Worm (Caenorhabditis elegans) whole organism, midembryonic: ENCODE data around the gene try-13.

Experiments
- T22C8.4 ChIP-seq: fragments of 200-800 bp; sonication (Bioruptor generic); IDR thresholded peaks from 2 replicates; pipeline ENCODE4 v1.3.6; 2022; ENCODE audit warnings: missing genetic modification characterization, missing compliant biosample characterization
- cog-1 ChIP-seq: sonication (generic microtip); optimal IDR thresholded peaks from 2 replicates; lab custom pipeline; 2016; ENCODE audit warnings: missing genetic modification characterization, missing compliant biosample characterization
- flt-1 ChIP-seq: fragments of 200-800 bp; sonication (Bioruptor generic); IDR thresholded peaks from 2 replicates; pipeline ENCODE4 v1.3.6; 2022; ENCODE audit warnings: missing genetic modification characterization, missing compliant biosample characterization
- klf-2 ChIP-seq: fragments of 200-800 bp; sonication (Bioruptor generic); conservative IDR thresholded peaks from 2 replicates; pipeline ENCODE4 v1.3.6; 2022; ENCODE audit warnings: missing genetic modification reagents, missing genetic modification characterization, missing compliant biosample characterization
- med-1 ChIP-seq: sonication (generic microtip); optimal IDR thresholded peaks from 2 replicates; lab custom pipeline; 2017; ENCODE audit warnings: missing genetic modification characterization, mild to moderate bottlenecking, missing compliant biosample characterization, antibody characterized with exemption, missing genetic modification reagents; ENCODE audit not compliant: insufficient read depth
- ref-1 ChIP-seq: fragments of 200-800 bp; sonication (Bioruptor generic); conservative IDR thresholded peaks from 2 replicates; pipeline ENCODE4 v1.3.6; 2022; ENCODE audit warnings: missing genetic modification reagents, missing genetic modification characterization, missing compliant biosample characterization
- tab-1 ChIP-seq: fragments of 200-800 bp; sonication (Bioruptor generic); IDR thresholded peaks from 2 replicates; pipeline ENCODE4 v1.3.6; 2022; ENCODE audit warnings: missing genetic modification characterization, missing compliant biosample characterization
- ztf-23 ChIP-seq: fragments of 200-800 bp; sonication (Bioruptor generic); IDR thresholded peaks from 2 replicates; pipeline ENCODE4 v1.3.6; 2022; ENCODE audit warnings: missing genetic modification reagents, missing genetic modification characterization, missing compliant biosample characterization
- ztf-29 ChIP-seq: fragments of 200-800 bp; sonication (Bioruptor generic); IDR thresholded peaks from 2 replicates; pipeline ENCODE4 v1.3.6; 2022; ENCODE audit warnings: missing genetic modification reagents, missing genetic modification characterization, missing compliant biosample characterization

try-13 gene

DNA sequence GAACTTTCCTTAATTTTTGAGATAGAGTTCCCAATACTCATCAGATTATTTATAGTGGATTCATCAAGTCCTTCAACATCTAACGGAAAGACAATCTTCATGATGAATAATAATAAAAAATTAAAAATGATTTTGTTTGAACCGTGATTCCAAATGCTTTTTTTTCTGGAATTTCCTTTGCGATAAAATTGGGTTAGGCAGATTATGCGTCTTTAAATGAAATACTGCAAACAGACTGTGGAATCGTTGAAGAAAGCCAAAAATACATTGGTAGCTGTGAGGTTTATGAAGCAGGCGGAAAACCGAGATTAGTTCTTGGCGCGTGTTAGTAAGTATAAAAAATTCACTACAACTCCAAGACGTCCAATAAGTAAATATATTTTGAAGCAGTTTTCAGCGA is 13.3 kb upstream of the try-13 start, which contains the start of gene srw-68:
srw-68 (minus strand) TSS at position 101 of the 400 bp plus-strand sequence.
- TF ChIP-seq cog-1 (tag; lab: Kevin White, UChicago): no peak
- no peak for TF ChIP-seq med-1 (GFP tag; lab: Kevin White, UChicago)
- no peak for TF ChIP-seq flt-1 (GFP tag; lab: Robert Waterston, UW)
- no peak for TF ChIP-seq ztf-29
- no peak for TF ChIP-seq T22C8.4 (GFP tag; lab: Robert Waterston, UW)
- no peak for TF ChIP-seq ztf-23 (GFP tag; lab: Robert Waterston, UW)
- TF ChIP-seq klf-2 (GFP tag; lab: Robert Waterston, UW): no peak
- no peak for TF ChIP-seq tab-1 (GFP tag; lab: Robert Waterston, UW)
- no peak for TF ChIP-seq ref-1 (GFP tag; lab: Robert Waterston, UW)

DNA sequence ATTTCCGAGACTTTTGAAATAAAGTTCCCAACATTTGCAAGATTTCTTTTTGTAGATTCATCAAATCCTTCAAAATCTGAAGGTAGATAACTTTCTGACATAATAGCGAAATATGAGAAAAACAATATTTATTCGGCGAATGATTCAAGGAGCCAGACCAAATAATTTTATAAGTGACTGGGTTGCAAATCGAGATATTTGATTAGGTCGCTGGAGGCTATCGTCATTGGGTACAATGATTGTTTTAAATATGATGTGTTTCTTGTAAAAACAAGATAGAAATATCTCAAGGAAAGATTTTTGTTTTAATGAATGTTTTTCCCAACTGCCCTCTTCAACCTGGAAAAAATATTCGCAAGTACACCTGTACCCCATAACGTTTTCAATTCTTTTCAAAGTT is 11.0 kb upstream of the try-13 start, which contains the start of gene srw-69:
srw-69 (minus strand) TSS at position 101 of the 400 bp plus-strand sequence.
- TF ChIP-seq klf-2 (GFP tag; lab: Robert Waterston, UW) (no peak), flt-1 (GFP tag; lab: Robert Waterston, UW) (no peak), T22C8.4 (GFP tag; lab: Robert Waterston, UW) (no peak), ztf-23 (GFP tag; lab: Robert Waterston, UW) (no peak), tab-1 (GFP tag; lab: Robert Waterston, UW) (no peak), ref-1 (GFP tag; lab: Robert Waterston, UW) (no peak), ztf-29 (no peak), med-1 (GFP tag; lab: Kevin White, UChicago) (no peak), cog-1 (tag; lab: Kevin White, UChicago) (no peak)

DNA sequence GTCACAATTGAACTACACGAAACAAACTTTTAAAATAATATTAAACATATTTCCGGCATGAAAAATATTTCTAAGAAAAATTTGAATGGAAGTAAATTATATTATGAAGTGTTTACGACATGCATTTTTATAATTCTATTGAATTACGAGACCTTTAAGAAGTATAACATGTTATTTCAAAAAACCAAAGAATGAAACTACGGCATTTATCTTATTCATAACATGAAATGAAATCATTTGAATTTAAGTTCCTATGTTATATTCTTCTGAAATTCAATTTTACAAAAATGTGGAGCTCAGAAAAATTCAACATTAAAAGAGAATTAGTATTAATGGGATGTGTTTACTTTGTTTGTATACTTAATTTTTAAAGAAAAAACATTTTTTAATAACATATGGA is 8.9 kb upstream of the try-13 start, which contains the start of gene srw-71:
srw-71 (minus strand) TSS at position 101 of the 400 bp plus-strand sequence.
- no peak for TF ChIP-seq ztf-29
- no peak for TF ChIP-seq cog-1 (tag; lab: Kevin White, UChicago)
- no peak for TF ChIP-seq klf-2 (GFP tag; lab: Robert Waterston, UW)
- TF ChIP-seq ztf-23 (GFP tag; lab: Robert Waterston, UW): no peak
- TF ChIP-seq T22C8.4 (GFP tag; lab: Robert Waterston, UW): no peak
- TF ChIP-seq tab-1 (GFP tag; lab: Robert Waterston, UW): no peak
- TF ChIP-seq flt-1 (GFP tag; lab: Robert Waterston, UW): no peak
- TF ChIP-seq ref-1 (GFP tag; lab: Robert Waterston, UW): no peak
- TF ChIP-seq med-1 (GFP tag; lab: Kevin White, UChicago): no peak

DNA sequence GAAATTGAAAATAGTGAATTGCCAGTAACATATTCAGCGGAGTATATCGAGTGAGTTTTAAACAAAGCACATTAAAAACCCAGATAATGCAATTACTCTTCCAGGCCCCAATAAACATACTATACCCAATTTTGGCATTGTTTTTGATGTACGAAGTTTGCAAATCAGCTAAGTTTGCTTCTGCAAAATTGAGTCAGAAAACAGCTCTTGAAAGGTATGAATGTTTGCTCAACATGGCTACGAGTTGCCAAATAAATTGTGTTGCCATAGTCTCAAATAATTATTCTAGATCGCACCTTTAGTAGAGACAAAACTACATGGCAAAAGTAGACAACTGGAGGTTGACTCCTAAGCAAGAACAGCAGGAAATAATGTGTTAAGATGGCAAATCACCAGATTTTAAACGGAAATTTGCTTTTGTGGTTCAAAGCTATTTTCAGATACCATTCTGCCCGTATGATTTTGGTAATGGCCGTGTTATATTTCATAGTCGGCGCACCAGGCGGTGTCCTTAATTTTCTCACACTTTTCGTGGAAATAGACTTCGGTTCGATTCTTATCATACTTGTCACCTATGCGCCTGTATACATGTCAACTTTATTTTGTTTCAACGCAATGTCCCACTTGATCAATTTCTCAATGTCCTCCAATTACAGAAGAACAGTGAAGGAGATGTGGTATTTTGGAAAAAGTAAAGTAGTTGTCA is 7.3 kb upstream of the try-13 start:
- TF ChIP-seq cog-1 (tag; lab: Kevin White, UChicago) (no peak), ref-1 (GFP tag; lab: Robert Waterston, UW) (no peak), med-1 (GFP tag; lab: Kevin White, UChicago) (no peak), flt-1 (GFP tag; lab: Robert Waterston, UW) (no peak), ztf-29 (no peak), tab-1 (GFP tag; lab: Robert Waterston, UW) (no peak), klf-2 (GFP tag; lab: Robert Waterston, UW) (no peak), ztf-23 (GFP tag; lab: Robert Waterston, UW) (no peak), T22C8.4 (GFP tag; lab: Robert Waterston, UW) (no peak)

DNA sequence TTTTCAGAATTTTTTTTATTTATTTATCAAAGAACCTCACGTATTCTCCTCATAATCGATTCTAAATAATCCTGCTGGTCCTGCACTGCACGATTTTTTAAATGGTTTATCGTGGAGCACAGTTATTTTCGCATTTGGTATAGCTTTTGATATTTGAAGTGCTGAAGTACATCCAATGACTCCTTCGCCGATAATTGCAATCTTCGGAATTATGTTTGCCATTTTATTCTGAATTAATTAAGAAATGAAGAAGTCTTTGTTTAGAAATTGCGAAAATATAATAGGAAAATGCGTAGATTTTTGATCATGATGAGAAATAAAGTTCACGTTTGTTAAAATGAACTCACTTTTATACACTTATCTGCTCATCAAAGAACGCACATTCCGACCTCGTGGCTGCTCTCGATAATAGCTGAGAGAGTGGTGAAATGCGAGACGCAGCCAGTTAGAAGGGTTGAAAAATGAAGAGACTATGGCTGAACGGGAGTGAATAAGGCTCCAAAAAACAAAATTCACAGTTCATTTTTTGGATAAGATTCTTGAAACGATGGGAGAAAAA is 5.0 kb upstream of the try-13 start:
- no peak for TF ChIP-seq T22C8.4 (GFP tag; lab: Robert Waterston, UW)
- no peak for TF ChIP-seq flt-1 (GFP tag; lab: Robert Waterston, UW)
- TF ChIP-seq tab-1 (GFP tag; lab: Robert Waterston, UW): no peak
- TF ChIP-seq cog-1 (tag; lab: Kevin White, UChicago): no peak
- TF ChIP-seq ztf-29: no peak
- TF ChIP-seq ref-1 (GFP tag; lab: Robert Waterston, UW): no peak
- TF ChIP-seq ztf-23 (GFP tag; lab: Robert Waterston, UW): no peak
- no peak for TF ChIP-seq med-1 (GFP tag; lab: Kevin White, UChicago)
- TF ChIP-seq klf-2 (GFP tag; lab: Robert Waterston, UW): no peak

DNA sequence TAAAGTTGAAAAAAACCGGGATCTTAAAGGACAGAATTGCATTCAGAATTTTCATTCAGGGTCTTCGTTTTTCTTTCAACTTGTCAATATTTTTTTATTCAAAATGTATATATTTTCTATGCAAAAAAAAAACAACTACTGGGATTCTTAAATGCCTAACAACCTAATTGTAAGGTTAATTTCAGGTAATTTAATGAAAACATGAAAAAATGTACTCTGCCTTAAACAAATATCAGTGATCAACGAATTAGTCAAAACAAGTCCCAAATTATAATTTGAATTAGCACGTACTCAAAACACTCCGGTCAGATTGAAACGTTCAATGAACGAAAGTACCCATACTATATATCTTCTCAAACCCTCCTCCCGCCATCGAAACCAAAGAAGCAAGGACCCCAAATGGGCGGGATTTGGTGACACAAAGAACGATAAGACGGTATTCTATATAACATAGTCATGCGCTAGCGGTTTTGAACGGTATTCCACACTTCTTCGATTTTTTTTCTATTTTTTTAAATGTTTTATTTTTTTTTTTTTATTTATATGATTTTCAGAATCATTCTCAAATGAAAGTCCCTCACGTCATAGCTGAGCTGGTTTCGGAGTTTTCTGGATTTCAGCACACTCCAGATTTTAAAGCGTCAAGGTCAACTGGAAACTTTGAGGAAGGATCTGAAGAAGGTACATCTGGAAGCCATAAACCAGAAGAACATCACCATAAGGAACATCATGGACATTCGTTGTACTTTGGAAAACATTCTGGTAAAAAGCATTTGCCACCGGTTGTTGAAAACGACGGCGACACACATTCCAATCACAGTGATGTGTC is 4.3 kb upstream of the try-13 start, which contains the start of the genes ddo-2 and F25E5.8:
ddo-2 (minus strand) TSS at position 330 of the 829 bp plus-strand sequence.
F25E5.8 (plus strand) TSS at position 555 of the 829 bp plus-strand sequence.
- no peak for TF ChIP-seq ztf-23 (GFP tag; lab: Robert Waterston, UW)
- TF ChIP-seq ref-1 (GFP tag; lab: Robert Waterston, UW): no peak
- no peak for TF ChIP-seq cog-1 (tag; lab: Kevin White, UChicago)
- TF ChIP-seq flt-1 (GFP tag; lab: Robert Waterston, UW): no peak

DNA sequence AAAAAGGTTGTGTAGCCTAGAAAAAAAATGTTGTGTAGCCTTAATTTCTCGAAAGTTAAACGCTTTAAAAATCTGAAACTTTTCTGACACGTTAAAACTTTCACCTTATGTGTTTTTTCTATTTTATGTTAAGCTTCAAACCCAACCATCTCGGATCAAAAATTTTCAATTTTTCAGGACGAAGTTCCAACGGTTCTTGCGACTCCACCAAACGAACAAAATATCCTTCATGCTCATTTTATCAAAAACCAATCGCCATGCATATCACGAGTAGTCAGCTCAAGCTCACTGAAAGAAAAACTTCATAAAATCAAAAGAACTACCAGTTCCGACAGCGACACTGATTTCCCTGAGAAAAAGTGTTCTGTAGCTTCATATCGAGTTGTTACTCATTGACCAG is 3.4 kb upstream of the try-13 start:
- TF ChIP-seq tab-1 (GFP tag; lab: Robert Waterston, UW) (no peak), ztf-29 (no peak), ztf-23 (GFP tag; lab: Robert Waterston, UW) (no peak), klf-2 (GFP tag; lab: Robert Waterston, UW) (no peak), ref-1 (GFP tag; lab: Robert Waterston, UW) (no peak), flt-1 (GFP tag; lab: Robert Waterston, UW) (no peak), med-1 (GFP tag; lab: Kevin White, UChicago) (no peak), cog-1 (tag; lab: Kevin White, UChicago) (no peak), T22C8.4 (GFP tag; lab: Robert Waterston, UW) (no peak)

DNA sequence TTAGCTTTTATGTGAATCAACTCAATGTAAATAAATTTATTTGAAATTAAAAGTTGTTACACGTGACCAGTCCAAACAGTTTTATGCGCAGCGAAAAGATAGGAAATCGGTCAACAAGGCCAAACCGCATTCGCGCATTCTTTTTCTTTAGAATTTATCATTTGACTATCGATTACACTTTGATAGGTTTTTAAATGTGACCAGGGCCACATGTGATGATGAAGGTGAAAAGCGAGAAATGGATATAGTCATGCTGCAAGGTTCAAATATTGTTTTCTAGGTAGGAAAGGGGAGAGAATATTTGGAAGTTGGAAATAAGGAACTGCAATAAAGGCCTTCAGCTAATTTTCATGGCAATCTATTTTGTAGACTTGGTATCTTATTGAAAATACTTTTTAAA is 3.0 kb upstream of the try-13 start:
- TF ChIP-seq klf-2 (GFP tag; lab: Robert Waterston, UW) (no peak), T22C8.4 (GFP tag; lab: Robert Waterston, UW) (no peak), ztf-29 (no peak), ztf-23 (GFP tag; lab: Robert Waterston, UW) (no peak), cog-1 (tag; lab: Kevin White, UChicago) (no peak), ref-1 (GFP tag; lab: Robert Waterston, UW) (no peak)
